Worm (Caenorhabditis elegans): Measurements from ENCODE around the gene clc-2.

The clc-2 gene

DNA sequence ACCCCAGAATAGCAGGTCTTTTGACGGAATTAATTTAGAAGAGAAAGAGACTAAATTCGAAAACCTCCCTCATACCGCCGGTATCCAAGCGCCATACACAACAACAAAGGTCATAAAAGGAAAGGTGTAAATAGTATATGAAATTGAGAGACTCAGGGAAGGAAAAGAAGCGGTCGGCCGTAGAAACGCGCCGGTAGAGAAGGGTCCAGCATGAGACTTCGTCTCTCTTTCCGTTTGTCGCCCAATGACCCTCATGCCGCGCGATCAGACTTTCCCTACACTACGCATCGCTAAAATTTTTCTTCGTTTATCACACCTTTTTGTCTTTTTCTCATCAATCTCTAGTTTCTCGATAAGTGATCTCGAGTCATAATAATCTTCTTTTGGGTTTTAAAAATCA is 782 bp upstream of the clc-2 start (continued):
- TF ChIP-seq elt-2 (tag; optimal IDR thresholded peaks at IDR 0.05) (no peak), ceh-90 (tag; optimal IDR thresholded peaks at IDR 0.05) (no peak), nhr-19 (GFP tag; conservative IDR thresholded peaks at IDR 0.05) (peak; percentile 21), pag-3 (tag; optimal IDR thresholded peaks at IDR 0.05; ENCODE audit: borderline replicate concordance, insufficient read depth) (no peak), unc-98 (GFP tag; IDR thresholded peaks at IDR 0.05) (no peak), fkh-8 (tag; optimal IDR thresholded peaks at IDR 0.05) (no peak), C04F5.9 (tag; optimal IDR thresholded peaks at IDR 0.05) (no peak), sox-4 (tag; optimal IDR thresholded peaks at IDR 0.05) (no peak), efl-3 (GFP tag; optimal IDR thresholded peaks at IDR 0.05) (no peak), egl-27 (tag; optimal IDR thresholded peaks at IDR 0.05) (no peak), isw-1 (GFP tag; IDR thresholded peaks at IDR 0.05) (no peak), ama-1 (optimal IDR thresholded peaks at IDR 0.05) (no peak), jun-1 (tag; optimal IDR thresholded peaks at IDR 0.05) (no peak), fkh-10 (GFP tag; optimal IDR thresholded peaks at IDR 0.05) (no peak), nhr-47 (tag; optimal IDR thresholded peaks at IDR 0.05) (peak; percentile 6), tlp-1 (tag; optimal IDR thresholded peaks at IDR 0.05) (no peak), dsc-1 (tag; optimal IDR thresholded peaks at IDR 0.05) (no peak), ceh-8 (GFP tag; optimal IDR thresholded peaks at IDR 0.05) (no peak), lin-35 (GFP tag; optimal IDR thresholded peaks at IDR 0.05) (no peak), egl-13 (tag; optimal IDR thresholded peaks at IDR 0.05) (no peak), unc-86 (tag; optimal IDR thresholded peaks at IDR 0.05) (no peak), Y116A8C.19 (tag; optimal IDR thresholded peaks at IDR 0.05; ENCODE audit: borderline replicate concordance) (no peak), alr-1 (tag; optimal IDR thresholded peaks at IDR 0.05; ENCODE audit: borderline replicate concordance) (no peak), lin-14 (GFP tag; optimal IDR thresholded peaks at IDR 0.05) (peak; percentile 67), nhr-77 (tag; optimal IDR thresholded peaks at IDR 0.05) (no peak), hlh-4 (tag; optimal IDR thresholded peaks at IDR 0.05) (no peak), nhr-85 (tag) (peak; percentile 77), aly-2 (tag; optimal IDR thresholded peaks at IDR 0.05) (no peak)

DNA sequence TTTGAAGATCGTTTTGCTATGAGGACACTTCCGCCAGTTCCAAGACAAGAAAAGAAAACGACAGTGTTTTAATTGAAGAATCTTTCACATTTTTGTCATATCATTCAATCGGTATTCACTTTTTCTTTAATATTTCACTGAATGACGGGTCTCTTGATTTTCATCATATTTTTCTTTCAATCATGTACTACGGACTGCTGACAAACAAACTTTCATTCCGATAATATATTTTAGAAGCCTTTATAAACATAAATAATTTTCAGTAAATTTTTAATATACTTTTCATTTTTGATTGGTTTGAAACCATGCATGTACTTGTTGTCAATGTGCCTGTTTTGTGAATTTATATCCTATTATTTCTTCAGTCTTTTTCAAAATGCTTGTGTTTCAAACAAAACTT is 2.0 kb downstream of the clc-2 start, which contains the start of gene clc-5:
Gene clc-5, plus strand, starts transcription at position 301 of the 400 bp plus-strand sequence.
- TF ChIP-seq irx-1 (tag; optimal IDR thresholded peaks at IDR 0.05) (no peak), ztf-4 (tag; optimal IDR thresholded peaks at IDR 0.05) (no peak), fkh-10 (GFP tag; optimal IDR thresholded peaks at IDR 0.05) (no peak), unc-30 (tag; optimal IDR thresholded peaks at IDR 0.05) (no peak), ceh-82 (tag; optimal IDR thresholded peaks at IDR 0.05) (no peak), nhr-85 (tag) (peak; percentile 25), tlp-1 (tag; optimal IDR thresholded peaks at IDR 0.05) (no peak)

DNA sequence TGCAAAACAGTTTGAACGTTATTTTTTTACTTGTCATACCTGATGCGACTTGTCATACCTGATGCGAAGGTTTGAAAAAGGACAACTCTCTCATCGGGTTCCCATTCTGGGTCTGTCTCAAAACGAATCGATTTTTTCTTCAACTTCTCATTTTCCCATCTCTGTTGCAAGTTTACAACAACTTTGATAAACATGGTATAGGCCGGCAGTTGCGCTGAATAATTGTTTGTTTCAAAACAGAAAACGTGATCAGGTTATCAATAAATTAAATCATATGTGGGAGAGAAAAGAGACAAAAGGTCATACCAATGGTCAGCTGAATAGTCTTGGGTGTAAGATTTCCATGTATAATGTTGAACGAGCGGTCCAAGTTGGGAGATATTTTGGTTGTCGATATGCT is 5.6 kb downstream of the clc-2 start:
- TF ChIP-seq lin-14 (GFP tag; optimal IDR thresholded peaks at IDR 0.05) (peak; percentile 48), nhr-20 (tag; optimal IDR thresholded peaks at IDR 0.05) (peak; percentile 50), blmp-1 (tag; optimal IDR thresholded peaks at IDR 0.05) (peak; percentile 61), lir-3 (tag; optimal IDR thresholded peaks at IDR 0.05; ENCODE audit: poor library complexity) (no peak), nhr-76 (tag; optimal IDR thresholded peaks at IDR 0.05) (no peak), dpl-1 (GFP tag; optimal IDR thresholded peaks at IDR 0.05) (no peak), sup-37 (GFP tag; optimal IDR thresholded peaks at IDR 0.05) (no peak), mep-1 (tag; optimal IDR thresholded peaks at IDR 0.05) (no peak), hlh-17 (GFP tag; optimal IDR thresholded peaks at IDR 0.05; ENCODE audit: borderline replicate concordance) (no peak), vab-15 (tag; optimal IDR thresholded peaks at IDR 0.05) (no peak), zip-4 (GFP tag; optimal IDR thresholded peaks at IDR 0.05) (no peak), skn-1 (tag; optimal IDR thresholded peaks at IDR 0.05) (no peak), nhr-237 (tag; optimal IDR thresholded peaks at IDR 0.05) (no peak), lin-35 (GFP tag; optimal IDR thresholded peaks at IDR 0.05) (peak in 1 of 2 experiments; percentile 67), C16A3.4 (tag; optimal IDR thresholded peaks at IDR 0.05) (no peak), zag-1 (tag; optimal IDR thresholded peaks at IDR 0.05) (no peak), nhr-85 (tag) (peak; percentile 85), egl-13 (tag; optimal IDR thresholded peaks at IDR 0.05) (no peak), ceh-8 (GFP tag; optimal IDR thresholded peaks at IDR 0.05) (no peak), mdl-1 (tag; optimal IDR thresholded peaks at IDR 0.05) (peak in 1 of 2 experiments; percentile 13), dsc-1 (tag; optimal IDR thresholded peaks at IDR 0.05) (no peak), fkh-10 (GFP tag; optimal IDR thresholded peaks at IDR 0.05) (no peak), aha-1 (tag; optimal IDR thresholded peaks at IDR 0.05) (no peak), efl-1 (optimal IDR thresholded peaks at IDR 0.05) (no peak), efl-1 (GFP tag; optimal IDR thresholded peaks at IDR 0.05 in 1 of 2) (no peak), rnt-1 (tag; optimal IDR thresholded peaks at IDR 0.05) (no peak)

Measured in whole organism, L1 larva.